Worm (Caenorhabditis elegans) whole organism, late embryonic: Measurements from ENCODE around the gene T20D4.7.

Experiments
- C08G9.2 ChIP-seq: sonication (generic microtip); optimal IDR thresholded peaks from 2 replicates; lab custom pipeline; 2016; ENCODE audit warnings: mild to moderate bottlenecking, missing genetic modification characterization, moderate library complexity, missing compliant biosample characterization
- C38D4.7 ChIP-seq: fragments of 200-800 bp; sonication (Bioruptor generic); optimal IDR thresholded peaks from 2 replicates; lab custom pipeline; 2018; ENCODE audit warnings: mild to moderate bottlenecking, missing genetic modification characterization, moderate library complexity, missing compliant biosample characterization
- F13H6.1 ChIP-seq: sonication (generic microtip); optimal IDR thresholded peaks from 2 replicates; lab custom pipeline; 2016; ENCODE audit warnings: missing genetic modification characterization, missing compliant biosample characterization
- K09A11.1 ChIP-seq: sonication (generic microtip); optimal IDR thresholded peaks from 2 replicates; lab custom pipeline; 2017; ENCODE audit warnings: antibody characterized with exemption, mild to moderate bottlenecking, missing genetic modification characterization, missing compliant biosample characterization; ENCODE audit not compliant: insufficient read depth
- Y22D7AL.16 ChIP-seq: sonication (generic microtip); optimal IDR thresholded peaks from 2 replicates; lab custom pipeline; 2016; ENCODE audit warnings: missing genetic modification characterization, missing compliant biosample characterization
- ceh-24 ChIP-seq: sonication (generic microtip); optimal IDR thresholded peaks from 2 replicates; lab custom pipeline; 2016; ENCODE audit warnings: mild to moderate bottlenecking, missing genetic modification characterization, missing compliant biosample characterization
- ceh-34 ChIP-seq: sonication (generic microtip); optimal IDR thresholded peaks from 2 replicates; lab custom pipeline; 2016; ENCODE audit warnings: mild to moderate bottlenecking, missing genetic modification characterization, missing compliant biosample characterization
- ceh-45 ChIP-seq: fragments of 200-800 bp; sonication (Bioruptor generic); IDR thresholded peaks from 2 replicates; pipeline ENCODE4 v1.3.6; 2022; ENCODE audit warnings: missing genetic modification reagents, missing genetic modification characterization, missing compliant biosample characterization
- ceh-48 ChIP-seq: sonication (generic microtip); optimal IDR thresholded peaks from 2 replicates; lab custom pipeline; 2016; ENCODE audit warnings: missing genetic modification characterization, inconsistent platforms, missing compliant biosample characterization
- ceh-6 ChIP-seq: fragments of 200-800 bp; sonication (Bioruptor generic); optimal IDR thresholded peaks from 2 replicates; lab custom pipeline; 2018; ENCODE audit warnings: mild to moderate bottlenecking, missing genetic modification characterization, missing compliant biosample characterization
- che-1 ChIP-seq: sonication (generic microtip); optimal IDR thresholded peaks from 2 replicates; lab custom pipeline; 2016; ENCODE audit warnings: mild to moderate bottlenecking, missing genetic modification characterization, missing compliant biosample characterization
- elt-4 ChIP-seq: sonication (generic microtip); optimal IDR thresholded peaks from 2 replicates; lab custom pipeline; 2016; ENCODE audit warnings: missing genetic modification characterization, missing compliant biosample characterization
- eyg-1 ChIP-seq: sonication (generic microtip); optimal IDR thresholded peaks from 2 replicates; lab custom pipeline; 2016; ENCODE audit warnings: missing genotype, missing genetic modification characterization, missing compliant biosample characterization
- fax-1 ChIP-seq: sonication (generic microtip); optimal IDR thresholded peaks from 2 replicates; lab custom pipeline; 2016; ENCODE audit warnings: missing genotype, missing genetic modification characterization, missing compliant biosample characterization
- fkh-10 ChIP-seq: fragments of 150-350 bp; optimal IDR thresholded peaks from 2 replicates; lab custom pipeline; 2014; ENCODE audit warnings: missing biosample characterization, missing genetic modification reagents, missing genetic modification characterization
- fkh-6 ChIP-seq: sonication (generic microtip); optimal IDR thresholded peaks from 2 replicates; lab custom pipeline; 2016; ENCODE audit warnings: missing genetic modification characterization, missing compliant biosample characterization
- gmeb-2 ChIP-seq: sonication (generic microtip); optimal IDR thresholded peaks from 2 replicates; lab custom pipeline; 2016; ENCODE audit warnings: missing genetic modification characterization, inconsistent platforms, missing compliant biosample characterization
- hlh-30 ChIP-seq: sonication (generic microtip); optimal IDR thresholded peaks from 2 replicates; lab custom pipeline; 2017; ENCODE audit warnings: antibody characterized with exemption, missing genetic modification characterization, missing compliant biosample characterization; ENCODE audit not compliant: insufficient read depth
- hlh-6 ChIP-seq: sonication (generic microtip); optimal IDR thresholded peaks from 2 replicates; lab custom pipeline; 2016; ENCODE audit warnings: missing genotype, missing genetic modification characterization, missing compliant biosample characterization
- npax-4 ChIP-seq: sonication (generic microtip); optimal IDR thresholded peaks from 2 replicates; lab custom pipeline; 2016; ENCODE audit warnings: missing genetic modification characterization, missing compliant biosample characterization
- odd-2 ChIP-seq: sonication (generic microtip); optimal IDR thresholded peaks from 2 replicates; lab custom pipeline; 2017; ENCODE audit warnings: antibody characterized with exemption, mild to moderate bottlenecking, missing genetic modification characterization, missing compliant biosample characterization
- pax-1 ChIP-seq: fragments of 150-350 bp; optimal IDR thresholded peaks from 2 replicates; lab custom pipeline; 2014; ENCODE audit warnings: missing biosample characterization, missing genetic modification characterization
- pha-2 ChIP-seq: sonication (generic microtip); optimal IDR thresholded peaks from 2 replicates; lab custom pipeline; 2017; ENCODE audit warnings: mild to moderate bottlenecking, missing genetic modification characterization, missing compliant biosample characterization
- pros-1 ChIP-seq: fragments of 150-350 bp; optimal IDR thresholded peaks from 2 replicates; lab custom pipeline; 2014; ENCODE audit warnings: missing biosample characterization, missing genetic modification reagents, missing genetic modification characterization
- rnt-1 ChIP-seq: sonication (generic microtip); optimal IDR thresholded peaks from 2 replicates; lab custom pipeline; 2016; ENCODE audit warnings: missing genetic modification characterization, missing compliant biosample characterization
- sox-2 ChIP-seq: fragments of 200-800 bp; sonication (Bioruptor generic); IDR thresholded peaks from 2 replicates; pipeline ENCODE4 v1.3.6; 2022; ENCODE audit warnings: missing genetic modification reagents, missing genetic modification characterization, missing compliant biosample characterization
- sox-4 ChIP-seq: sonication (generic microtip); optimal IDR thresholded peaks from 2 replicates; lab custom pipeline; 2017; ENCODE audit warnings: mild to moderate bottlenecking, missing genetic modification characterization, inconsistent platforms, missing compliant biosample characterization
- syd-9 ChIP-seq: sonication (generic microtip); optimal IDR thresholded peaks from 2 replicates; lab custom pipeline; 2016; ENCODE audit warnings: mild to moderate bottlenecking, missing genetic modification characterization, moderate library complexity, missing compliant biosample characterization
- ttx-3 ChIP-seq: sonication (generic microtip); optimal IDR thresholded peaks from 2 replicates; lab custom pipeline; 2016; ENCODE audit warnings: missing genetic modification reagents, missing genetic modification characterization, missing compliant biosample characterization
- unc-42 ChIP-seq: sonication (generic microtip); optimal IDR thresholded peaks from 2 replicates; lab custom pipeline; 2016; ENCODE audit warnings: missing genotype, missing genetic modification characterization, missing compliant biosample characterization
- unc-55 ChIP-seq: sonication (generic microtip); optimal IDR thresholded peaks from 2 replicates; lab custom pipeline; 2017; ENCODE audit warnings: missing biosample characterization, missing genetic modification reagents, missing genetic modification characterization
- zip-5 ChIP-seq: sonication (generic microtip); optimal IDR thresholded peaks from 2 replicates; lab custom pipeline; 2016; ENCODE audit warnings: missing genetic modification characterization, missing compliant biosample characterization

Gene T20D4.7

DNA sequence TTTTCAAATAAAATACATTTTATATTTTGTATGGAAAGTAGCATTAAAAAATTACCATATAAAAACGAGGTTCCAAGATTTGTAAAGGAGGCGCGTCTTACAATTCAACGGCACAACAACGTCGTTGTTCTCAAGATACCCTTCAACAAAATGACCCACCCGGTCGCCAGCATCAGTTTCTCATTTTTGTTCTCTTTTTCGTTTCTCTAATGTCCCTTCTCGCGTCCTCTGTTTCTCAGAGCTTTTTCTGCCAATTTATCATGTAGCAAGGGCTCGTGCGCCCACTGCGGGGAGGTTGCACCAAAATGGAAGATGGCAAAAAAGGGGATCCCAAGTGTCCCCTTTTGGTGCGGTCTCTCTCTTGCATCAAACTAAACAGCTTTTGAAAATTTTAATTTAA lies 796 bp downstream of the T20D4.7 start:
- no peak for TF ChIP-seq elt-4 (tag; lab: Kevin White, UChicago)
- TF ChIP-seq rnt-1 (tag; lab: Kevin White, UChicago): no peak
- no peak for TF ChIP-seq che-1 (tag; lab: Kevin White, UChicago)
- no peak for TF ChIP-seq ceh-45 (GFP tag; lab: Robert Waterston, UW)
- TF ChIP-seq Y22D7AL.16 (tag; lab: Kevin White, UChicago): no peak
- TF ChIP-seq pha-2: no peak
- no peak for TF ChIP-seq unc-55
- TF ChIP-seq K09A11.1 (tag; lab: Kevin White, UChicago): no peak

DNA sequence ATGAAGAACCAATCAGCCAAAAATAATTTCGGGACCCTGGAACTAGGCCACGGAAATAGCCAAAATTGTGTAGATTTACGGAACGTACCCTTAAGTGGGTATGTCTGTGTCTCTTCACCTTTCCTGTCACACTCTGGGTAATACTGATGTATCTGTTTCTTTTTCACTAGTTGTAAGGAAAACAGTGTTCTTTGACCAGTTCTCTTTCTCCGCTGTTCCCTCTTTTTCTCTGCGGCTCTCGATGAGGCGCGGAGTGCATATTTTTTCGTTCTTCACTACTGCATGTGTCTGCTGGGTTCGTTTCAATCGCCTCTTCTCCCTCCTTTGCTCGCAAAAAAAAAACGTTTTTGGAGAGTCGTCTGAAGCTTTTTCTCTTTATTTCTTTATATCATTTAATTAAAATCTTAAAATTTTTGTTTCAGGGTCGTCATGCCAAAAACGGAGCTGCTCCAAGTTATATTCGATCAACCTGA lies 1.4 kb downstream of the T20D4.7 start, which contains the start of gene arrd-22:
Gene arrd-22 (plus strand): TSS at position 423 of the 473 bp plus-strand sequence.
- TF ChIP-seq ceh-48 (tag; lab: Kevin White, UChicago) (no peak), hlh-30 (no peak), ttx-3 (no peak), fkh-10 (GFP tag; lab: Kevin White, UChicago) (no peak), C08G9.2 (tag; lab: Kevin White, UChicago) (no peak), hlh-6 (no peak), gmeb-2 (tag; lab: Kevin White, UChicago) (no peak)

DNA sequence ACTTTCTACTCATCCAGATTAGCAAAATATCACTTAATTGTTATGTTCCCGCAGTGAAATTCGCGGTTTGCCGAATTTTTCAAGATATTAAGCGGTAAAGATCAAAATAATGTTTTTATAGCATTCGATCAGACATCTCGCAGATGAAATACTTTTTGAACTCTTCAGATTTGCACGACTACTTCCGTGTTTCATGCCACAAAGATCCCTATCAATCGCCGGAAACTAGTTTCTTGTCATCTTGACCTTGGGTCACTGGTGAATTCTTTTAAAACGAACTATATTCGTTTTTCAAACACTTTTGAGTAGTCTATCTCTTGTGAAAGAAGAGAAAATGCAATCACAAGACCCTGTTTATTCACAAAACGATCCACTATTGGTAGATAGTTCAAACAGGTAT lies 4.3 kb downstream of the T20D4.7 start, which contains the start of gene txt-11:
Gene txt-11 (plus strand): TSS at position 301 of the 400 bp plus-strand sequence.
- TF ChIP-seq fkh-10 (GFP tag; lab: Kevin White, UChicago) (no peak), rnt-1 (tag; lab: Kevin White, UChicago) (no peak), unc-55 (no peak), ttx-3 (no peak)

DNA sequence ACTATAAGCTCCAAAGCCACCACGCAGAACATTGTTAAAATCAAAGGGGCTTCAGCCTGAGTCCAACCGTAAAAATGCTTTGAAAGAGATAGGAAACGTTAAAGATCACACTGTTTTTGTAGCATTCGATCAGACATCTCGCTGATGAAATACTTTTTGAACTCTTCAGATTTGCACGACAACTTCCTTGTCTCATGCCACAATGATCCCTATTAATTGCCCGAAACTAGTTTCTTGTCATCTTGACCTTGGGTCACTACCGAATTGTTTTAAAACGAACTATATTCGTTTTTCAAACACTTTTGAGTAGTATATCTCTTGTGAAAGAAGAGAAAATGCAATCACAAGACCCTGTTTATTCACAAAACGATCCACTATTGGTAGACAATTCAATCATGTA lies 9.2 kb downstream of the T20D4.7 start, which contains the start of gene T20D4.3:
Gene T20D4.3 (plus strand): TSS at position 301 of the 400 bp plus-strand sequence.
- TF ChIP-seq C38D4.7 (GFP tag; lab: Kevin White, UChicago) (no peak), F13H6.1 (tag; lab: Kevin White, UChicago) (no peak), hlh-6 (no peak)

DNA sequence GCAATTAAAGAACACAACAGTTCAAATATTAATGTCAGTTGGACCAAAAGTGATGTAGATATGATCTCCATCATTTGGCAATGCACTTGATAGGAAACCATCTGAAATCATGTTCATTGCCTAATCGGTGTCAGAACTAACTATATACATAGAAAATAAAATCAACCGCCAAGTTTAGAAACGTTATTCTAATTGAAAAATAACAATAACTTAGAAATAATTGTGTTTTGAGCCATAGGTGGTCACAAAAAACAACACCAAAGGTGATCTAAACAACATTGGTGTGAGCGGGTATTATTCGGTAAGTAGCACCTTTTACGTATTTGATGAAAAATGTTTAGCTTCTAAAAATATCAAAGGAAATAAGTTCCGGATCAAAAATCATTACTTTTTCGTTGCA lies 15.6 kb downstream of the T20D4.7 start, which contains the start of gene srab-21:
Gene srab-21 (minus strand): TSS at position 101 of the 400 bp plus-strand sequence.
- TF ChIP-seq unc-55: no peak
- TF ChIP-seq ceh-24 (tag; lab: Kevin White, UChicago): no peak
- no peak for TF ChIP-seq sox-4 (tag; lab: Kevin White, UChicago)
- no peak for TF ChIP-seq elt-4 (tag; lab: Kevin White, UChicago)
- TF ChIP-seq pax-1: no peak
- TF ChIP-seq fkh-6 (tag; lab: Kevin White, UChicago): no peak
- no peak for TF ChIP-seq zip-5 (tag; lab: Kevin White, UChicago)

DNA sequence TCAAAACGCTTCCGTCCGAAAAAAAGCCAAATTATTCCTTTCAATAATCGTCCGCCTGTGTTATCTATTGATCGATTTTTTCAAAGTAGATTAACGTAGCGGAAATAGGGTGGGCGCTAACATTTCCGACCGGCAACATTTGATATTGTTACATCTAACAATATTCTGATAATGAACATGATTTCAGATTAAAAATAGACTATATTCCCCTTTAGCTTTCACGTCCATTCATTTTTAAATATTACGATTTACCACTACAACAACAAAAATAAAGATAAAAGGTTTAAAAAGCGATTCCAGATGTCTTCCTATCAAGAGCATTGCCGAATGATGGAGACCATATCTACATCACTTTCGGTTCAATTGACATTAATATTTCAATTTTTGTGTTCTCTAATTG lies 17.4 kb downstream of the T20D4.7 start, which contains the start of gene srab-22:
Gene srab-22 (plus strand): TSS at position 301 of the 400 bp plus-strand sequence.
- TF ChIP-seq eyg-1 (tag; lab: Kevin White, UChicago) (no peak), npax-4 (no peak), pax-1 (no peak), unc-42 (tag; lab: Kevin White, UChicago) (no peak), ttx-3 (no peak), odd-2 (tag; lab: Kevin White, UChicago) (no peak), sox-2 (GFP tag; lab: Robert Waterston, UW) (no peak), gmeb-2 (tag; lab: Kevin White, UChicago) (no peak), syd-9 (no peak), ceh-6 (GFP tag; lab: Kevin White, UChicago) (no peak), F13H6.1 (tag; lab: Kevin White, UChicago) (no peak), ceh-34 (tag; lab: Kevin White, UChicago) (no peak), pros-1 (tag; lab: Kevin White, UChicago) (no peak), fax-1 (no peak)
